Worm (Caenorhabditis elegans) whole organism, L3 larva: ENCODE measurements around the gene T03F6.10.

Source experiments
- R02D3.7 ChIP-seq: fragments of 150-350 bp; optimal IDR thresholded peaks from 2 replicates; lab custom pipeline; 2014; ENCODE audit warnings: missing biosample characterization, missing genetic modification characterization
- ama-1 ChIP-seq: fragments of 150-350 bp; optimal IDR thresholded peaks from 2 replicates; lab custom pipeline; 2018
- ceh-82 ChIP-seq: fragments of 150-350 bp; optimal IDR thresholded peaks from 2 replicates; lab custom pipeline; 2014; ENCODE audit warnings: missing biosample characterization, missing genetic modification characterization
- ceh-9 ChIP-seq: sonication (generic microtip); optimal IDR thresholded peaks from 2 replicates; lab custom pipeline; 2018; ENCODE audit warnings: missing biosample characterization, missing genetic modification characterization
- elt-1 ChIP-seq: fragments of 150-350 bp; optimal IDR thresholded peaks from 2 replicates; lab custom pipeline; 2014; ENCODE audit warnings: missing biosample characterization, missing genetic modification characterization
- fkh-10 ChIP-seq: sonication (generic microtip); optimal IDR thresholded peaks from 2 replicates; lab custom pipeline; 2017; ENCODE audit warnings: missing biosample characterization, missing genetic modification reagents, missing genetic modification characterization
- jun-1 ChIP-seq: fragments of 150-350 bp; optimal IDR thresholded peaks from 2 replicates; lab custom pipeline; 2014; ENCODE audit warnings: missing biosample characterization, missing genetic modification reagents, missing genetic modification characterization
- mdl-1 ChIP-seq: fragments of 150-350 bp; optimal IDR thresholded peaks from 2 replicates; lab custom pipeline; 2014; ENCODE audit warnings: missing biosample characterization, missing genetic modification characterization
- nhr-28 ChIP-seq: fragments of 150-350 bp; optimal IDR thresholded peaks from 2 replicates; lab custom pipeline; 2014; ENCODE audit warnings: missing biosample characterization, missing genetic modification characterization
- nhr-77 ChIP-seq: fragments of 150-350 bp; optimal IDR thresholded peaks from 2 replicates; lab custom pipeline; 2014; ENCODE audit warnings: missing biosample characterization, missing genetic modification characterization
- snpc-4 ChIP-seq: fragments of 150-350 bp; optimal IDR thresholded peaks from 2 replicates; lab custom pipeline; 2014; ENCODE audit warnings: missing biosample characterization, missing genetic modification characterization
- unc-39 ChIP-seq: sonication (generic microtip); optimal IDR thresholded peaks from 4 replicates; lab custom pipeline; 2017; ENCODE audit warnings: missing biosample characterization, missing genetic modification characterization
- ztf-4 ChIP-seq: fragments of 150-350 bp; optimal IDR thresholded peaks from 2 replicates; lab custom pipeline; 2014; ENCODE audit warnings: missing biosample characterization, missing genetic modification characterization

ce11 chrIII:13409498-13409897, 31.4 kb upstream of the T03F6.10 start, which contains the start of gene myo-6:
- TF ChIP-seq ceh-9 (tag; lab: Kevin White, UChicago) (no peak), unc-39 (tag; lab: Kevin White, UChicago) (no peak), fkh-10 (no peak), mdl-1 (tag; lab: Kevin White, UChicago) (no peak), elt-1 (tag; lab: Kevin White, UChicago) (no peak), nhr-77 (tag; lab: Kevin White, UChicago) (no peak), ama-1 (lab: Kevin White, UChicago) (no peak), nhr-28 (tag; lab: Kevin White, UChicago) (no peak), jun-1 (tag; lab: Kevin White, UChicago) (no peak), snpc-4 (tag; lab: Kevin White, UChicago) (no peak), R02D3.7 (tag; lab: Kevin White, UChicago) (no peak), ztf-4 (tag; lab: Kevin White, UChicago) (no peak), ceh-82 (tag; lab: Kevin White, UChicago) (no peak)
